Worm (Caenorhabditis elegans) whole organism, young adult: ENCODE data around the gene acer-1.

Source experiments
- F10E7.11 ChIP-seq: sonication (generic microtip); optimal IDR thresholded peaks from 2 replicates; lab custom pipeline; 2017; ENCODE audit warnings: mild to moderate bottlenecking, missing genetic modification characterization, moderate library complexity, missing compliant biosample characterization
- F22D6.2 ChIP-seq: sonication (generic microtip); optimal IDR thresholded peaks from 2 replicates; lab custom pipeline; 2016; ENCODE audit warnings: mild to moderate bottlenecking, missing genetic modification characterization, missing compliant biosample characterization
- F33H1.4 ChIP-seq: fragments of 200-800 bp; sonication (Bioruptor generic); IDR thresholded peaks from 2 replicates; pipeline ENCODE4 v1.3.6; 2022; ENCODE audit warnings: missing genetic modification reagents, missing genetic modification characterization, missing compliant biosample characterization
- F37B4.10 ChIP-seq: fragments of 200-800 bp; sonication (Bioruptor generic); IDR thresholded peaks from 2 replicates; pipeline ENCODE4 v1.3.6; 2022; ENCODE audit warnings: missing genetic modification characterization, missing compliant biosample characterization
- F55B11.4 ChIP-seq: sonication (generic microtip); optimal IDR thresholded peaks from 2 replicates; lab custom pipeline; 2016; ENCODE audit warnings: missing compliant biosample characterization, missing genetic modification characterization, borderline replicate concordance; ENCODE audit not compliant: insufficient read depth
- F57A8.1 ChIP-seq: fragments of 200-800 bp; sonication (Bioruptor generic); optimal IDR thresholded peaks from 2 replicates; lab custom pipeline; 2018; ENCODE audit warnings: mild to moderate bottlenecking, missing genetic modification characterization, moderate library complexity, missing compliant biosample characterization
- Y67H2A.10 ChIP-seq: fragments of 200-800 bp; sonication (Bioruptor generic); conservative IDR thresholded peaks from 2 replicates; pipeline ENCODE4 v1.3.6; 2022; ENCODE audit warnings: missing genetic modification reagents, missing genetic modification characterization, missing compliant biosample characterization
- ZK185.1 ChIP-seq: sonication (generic microtip); optimal IDR thresholded peaks from 2 replicates; lab custom pipeline; 2016; ENCODE audit warnings: mild to moderate bottlenecking, missing genetic modification characterization, missing compliant biosample characterization; ENCODE audit not compliant: poor library complexity, severe bottlenecking
- akir-1 ChIP-seq: fragments of 200-800 bp; sonication (Bioruptor generic); optimal IDR thresholded peaks from 2 replicates; lab custom pipeline; 2018; ENCODE audit warnings: mild to moderate bottlenecking, missing genetic modification characterization, moderate library complexity, missing compliant biosample characterization
- aptf-3 ChIP-seq: fragments of 200-800 bp; sonication (Bioruptor generic); IDR thresholded peaks from 2 replicates; pipeline ENCODE4 v1.3.6; 2022; ENCODE audit warnings: missing genetic modification characterization, missing compliant biosample characterization
- attf-5 ChIP-seq: fragments of 200-800 bp; sonication (Bioruptor generic); optimal IDR thresholded peaks from 2 replicates; lab custom pipeline; 2018; ENCODE audit warnings: mild to moderate bottlenecking, missing genetic modification characterization, missing compliant biosample characterization
- bed-1 ChIP-seq: fragments of 200-800 bp; sonication (Bioruptor generic); IDR thresholded peaks from 2 replicates; pipeline ENCODE4 v1.3.6; 2022; ENCODE audit warnings: missing genetic modification reagents, missing genetic modification characterization, missing compliant biosample characterization
- bed-2 ChIP-seq: fragments of 200-800 bp; sonication (Bioruptor generic); IDR thresholded peaks from 2 replicates; pipeline ENCODE4 v1.3.6; 2022; ENCODE audit warnings: missing genetic modification reagents, missing genetic modification characterization, missing compliant biosample characterization
- cebp-1 ChIP-seq, 2 experiments: fragments of 200-800 bp in 1 of 2; sonication (Bioruptor generic) in 1 of 2; sonication (generic microtip) in 1 of 2; IDR thresholded peaks in 1 of 2; optimal IDR thresholded peaks in 1 of 2; 2 replicates each; pipeline versions ENCODE4 v1.3.6 to Lab custom; 2017 to 2022; ENCODE audit warnings: missing compliant biosample characterization in 2 of 2, missing genetic modification characterization in 2 of 2, mild to moderate bottlenecking in 1 of 2, missing genetic modification reagents in 1 of 2, moderate library complexity in 1 of 2
- ceh-100 ChIP-seq: fragments of 200-800 bp; sonication (Bioruptor generic); IDR thresholded peaks from 2 replicates; pipeline ENCODE4 v1.3.6; 2022; ENCODE audit warnings: missing genetic modification reagents, missing genetic modification characterization, missing compliant biosample characterization
- chd-7 ChIP-seq: sonication (generic microtip); optimal IDR thresholded peaks from 2 replicates; lab custom pipeline; 2016; ENCODE audit warnings: mild to moderate bottlenecking, missing genetic modification characterization, moderate library complexity, missing compliant biosample characterization
- efl-1 ChIP-seq: fragments of 150-350 bp; optimal IDR thresholded peaks from 2 replicates; lab custom pipeline; 2014; ENCODE audit warnings: missing biosample characterization, missing genetic modification reagents, missing genetic modification characterization
- egrh-3 ChIP-seq: fragments of 200-800 bp; sonication (Bioruptor generic); IDR thresholded peaks from 2 replicates; pipeline ENCODE4 v1.3.6; 2022; ENCODE audit warnings: missing genetic modification reagents, missing genetic modification characterization, missing compliant biosample characterization
- ets-4 ChIP-seq: fragments of 200-800 bp; sonication (Bioruptor generic); optimal IDR thresholded peaks from 2 replicates; lab custom pipeline; 2018; ENCODE audit warnings: mild to moderate bottlenecking, missing genetic modification characterization, missing compliant biosample characterization
- fkh-3 ChIP-seq: sonication (generic microtip); optimal IDR thresholded peaks from 2 replicates; lab custom pipeline; 2016; ENCODE audit warnings: mild to moderate bottlenecking, missing genetic modification characterization, missing compliant biosample characterization
- hlh-12 ChIP-seq: sonication (generic microtip); optimal IDR thresholded peaks from 2 replicates; lab custom pipeline; 2016; ENCODE audit warnings: missing genetic modification characterization, missing compliant biosample characterization
- hmg-1.2 ChIP-seq: fragments of 200-800 bp; sonication (Bioruptor generic); IDR thresholded peaks from 2 replicates; pipeline ENCODE4 v1.3.6; 2022; ENCODE audit warnings: missing genetic modification reagents, missing genetic modification characterization, missing compliant biosample characterization
- hmg-20 ChIP-seq: fragments of 200-800 bp; sonication (Bioruptor generic); IDR thresholded peaks from 2 replicates; pipeline ENCODE4 v1.3.6; 2022; ENCODE audit warnings: missing genetic modification reagents, missing genetic modification characterization, missing compliant biosample characterization
- hrde-1 ChIP-seq: sonication (generic microtip); optimal IDR thresholded peaks from 2 replicates; lab custom pipeline; 2016; ENCODE audit warnings: missing genetic modification characterization, mild to moderate bottlenecking, missing compliant biosample characterization, moderate library complexity, missing genotype, missing genetic modification reagents, borderline replicate concordance
- let-526 ChIP-seq: fragments of 200-800 bp; sonication (Bioruptor generic); IDR thresholded peaks from 2 replicates; pipeline ENCODE4 v1.3.6; 2022; ENCODE audit warnings: missing genetic modification reagents, missing genetic modification characterization, missing compliant biosample characterization
- let-607 ChIP-seq, 2 experiments: fragments of 200-800 bp in 1 of 2; sonication (Bioruptor generic) in 1 of 2; sonication (generic microtip) in 1 of 2; optimal IDR thresholded peaks; 2 replicates each; lab custom pipeline; 2016 to 2018; ENCODE audit warnings: mild to moderate bottlenecking in 2 of 2, missing compliant biosample characterization in 2 of 2, missing genetic modification characterization in 2 of 2, moderate library complexity in 2 of 2, missing genotype in 1 of 2
- lin-26 ChIP-seq: fragments of 200-800 bp; sonication (Bioruptor generic); IDR thresholded peaks from 2 replicates; pipeline ENCODE4 v1.3.6; 2022; ENCODE audit warnings: missing genetic modification reagents, missing genetic modification characterization, missing compliant biosample characterization
- lin-35 ChIP-seq, 3 experiments: fragments of 150-350 bp in 2 of 3; sonication (generic microtip) in 1 of 3; optimal IDR thresholded peaks; 2 replicates each; lab custom pipeline; 2014 to 2018; ENCODE audit warnings: missing biosample characterization in 3 of 3, missing genetic modification characterization in 3 of 3, missing genetic modification reagents in 3 of 3
- lin-54 ChIP-seq: fragments of 200-800 bp; sonication (Bioruptor generic); optimal IDR thresholded peaks from 2 replicates; lab custom pipeline; 2018; ENCODE audit warnings: mild to moderate bottlenecking, missing genetic modification characterization, missing compliant biosample characterization
- lsl-1 ChIP-seq: fragments of 200-800 bp; sonication (Bioruptor generic); optimal IDR thresholded peaks from 2 replicates; lab custom pipeline; 2018; ENCODE audit warnings: mild to moderate bottlenecking, missing genetic modification characterization, moderate library complexity, missing compliant biosample characterization
- madf-3 ChIP-seq: fragments of 200-800 bp; sonication (Bioruptor generic); IDR thresholded peaks from 2 replicates; pipeline ENCODE4 v1.3.6; 2022; ENCODE audit warnings: missing genetic modification reagents, missing genetic modification characterization, missing compliant biosample characterization
- madf-8 ChIP-seq: fragments of 200-800 bp; sonication (Bioruptor generic); conservative IDR thresholded peaks from 2 replicates; pipeline ENCODE4 v1.3.6; 2022; ENCODE audit warnings: missing genetic modification reagents, missing genetic modification characterization, missing compliant biosample characterization
- nfya-1 ChIP-seq: sonication (generic microtip); optimal IDR thresholded peaks from 2 replicates; lab custom pipeline; 2017; ENCODE audit warnings: antibody characterized with exemption, missing compliant biosample characterization, missing genetic modification characterization, borderline replicate concordance; ENCODE audit not compliant: insufficient read depth
- nfyb-1 ChIP-seq: fragments of 200-800 bp; sonication (Bioruptor generic); IDR thresholded peaks from 2 replicates; pipeline ENCODE4 v1.3.6; 2022; ENCODE audit warnings: missing genetic modification reagents, missing genetic modification characterization, missing compliant biosample characterization
- nhr-80 ChIP-seq: sonication (generic microtip); optimal IDR thresholded peaks from 2 replicates; lab custom pipeline; 2016; ENCODE audit warnings: missing genetic modification characterization, missing compliant biosample characterization
- nhr-90 ChIP-seq: sonication (generic microtip); optimal IDR thresholded peaks from 2 replicates; lab custom pipeline; 2016; ENCODE audit warnings: missing genotype, mild to moderate bottlenecking, missing genetic modification characterization, missing compliant biosample characterization
- pbrm-1 ChIP-seq: fragments of 200-800 bp; sonication (Bioruptor generic); IDR thresholded peaks from 2 replicates; pipeline ENCODE4 v1.3.6; 2022; ENCODE audit warnings: missing genetic modification reagents, missing genetic modification characterization, missing compliant biosample characterization
- rec-8 ChIP-seq, 2 experiments: sonication (generic microtip); optimal IDR thresholded peaks; 2 replicates each; lab custom pipeline; 2016; ENCODE audit warnings: mild to moderate bottlenecking in 2 of 2, missing genetic modification characterization in 2 of 2, missing genetic modification reagents in 2 of 2, missing genotype in 2 of 2, missing biosample characterization in 1 of 2, missing compliant biosample characterization in 1 of 2, moderate library complexity in 1 of 2
- sdz-38 ChIP-seq: sonication (generic microtip); optimal IDR thresholded peaks from 2 replicates; lab custom pipeline; 2016; ENCODE audit warnings: missing genotype, missing genetic modification characterization, missing compliant biosample characterization
- sea-2 ChIP-seq: fragments of 200-800 bp; sonication (Bioruptor generic); IDR thresholded peaks from 2 replicates; pipeline ENCODE4 v1.3.6; 2022; ENCODE audit warnings: missing genetic modification characterization, missing compliant biosample characterization
- snpc-1.1 ChIP-seq: sonication (generic microtip); optimal IDR thresholded peaks from 2 replicates; lab custom pipeline; 2017; ENCODE audit warnings: missing genetic modification characterization, mild to moderate bottlenecking, missing compliant biosample characterization, antibody characterized with exemption, moderate library complexity, missing genotype, missing genetic modification reagents; ENCODE audit not compliant: insufficient read depth
- somi-1 ChIP-seq: fragments of 200-800 bp; sonication (Bioruptor generic); optimal IDR thresholded peaks from 2 replicates; lab custom pipeline; 2018; ENCODE audit warnings: mild to moderate bottlenecking, missing genetic modification characterization, missing compliant biosample characterization
- xnd-1 ChIP-seq: sonication (generic microtip); optimal IDR thresholded peaks from 2 replicates; lab custom pipeline; 2016; ENCODE audit warnings: missing genotype, missing genetic modification reagents, missing genetic modification characterization, missing compliant biosample characterization
- zfh-2 ChIP-seq: fragments of 200-800 bp; sonication (Bioruptor generic); conservative IDR thresholded peaks from 2 replicates; pipeline ENCODE4 v1.3.6; 2022; ENCODE audit warnings: missing genetic modification reagents, missing genetic modification characterization, missing compliant biosample characterization
- ztf-22 ChIP-seq: fragments of 200-800 bp; sonication (Bioruptor generic); optimal IDR thresholded peaks from 2 replicates; lab custom pipeline; 2018; ENCODE audit warnings: mild to moderate bottlenecking, missing genetic modification characterization, moderate library complexity, missing compliant biosample characterization
- ztf-28 ChIP-seq: fragments of 200-800 bp; sonication (Bioruptor generic); IDR thresholded peaks from 2 replicates; pipeline ENCODE4 v1.3.6; 2022; ENCODE audit warnings: missing genetic modification reagents, missing genetic modification characterization, missing compliant biosample characterization

Gene acer-1

ce11 chrII:6913309-6913708 is 23.1 kb upstream of the acer-1 start, which contains the start of gene cyn-10 (continued):
- peak; percentile 68 for TF ChIP-seq madf-8 (GFP tag; lab: Robert Waterston, UW)
- TF ChIP-seq let-526, result peak; percentile 86; the same call in 1 of the 2 replicates
- TF ChIP-seq nfyb-1 (GFP tag; lab: Robert Waterston, UW), result peak; percentile 65; the same call in 1 of the 2 replicates
- no peak for TF ChIP-seq F37B4.10
- TF ChIP-seq akir-1 (GFP tag; lab: Kevin White, UChicago), result peak; percentile 20
- peak; percentile 72; the same call in 1 of the 2 replicates for TF ChIP-seq pbrm-1 (GFP tag; lab: Robert Waterston, UW)
- no peak for TF ChIP-seq ztf-28 (GFP tag; lab: Robert Waterston, UW)
- TF ChIP-seq nhr-80 (tag; lab: Kevin White, UChicago), result no peak
- peak in 1 of 2 experiments; percentile 57 for TF ChIP-seq let-607 (tag; optimal IDR thresholded peaks at IDR 0.05; lab: Kevin White, UChicago)
- no peak for TF ChIP-seq hmg-1.2 (GFP tag; lab: Robert Waterston, UW)
- no peak for TF ChIP-seq hlh-12 (tag; lab: Kevin White, UChicago)
- peak; percentile 79; the same call in 1 of the 2 replicates for TF ChIP-seq hmg-20
- peak; percentile 82; the same call in 1 of the 2 replicates for TF ChIP-seq bed-2 (GFP tag; lab: Robert Waterston, UW)
- no peak; the same call in 1 of the 2 replicates for TF ChIP-seq egrh-3 (GFP tag; lab: Robert Waterston, UW)
- no peak for TF ChIP-seq nhr-90 (tag; lab: Kevin White, UChicago)
- TF ChIP-seq madf-3 (GFP tag; lab: Robert Waterston, UW), result no peak
- no peak for TF ChIP-seq sdz-38 (tag; lab: Kevin White, UChicago)
- TF ChIP-seq aptf-3, result no peak
- no peak for TF ChIP-seq hrde-1 (tag; lab: Kevin White, UChicago)
- TF ChIP-seq F55B11.4 (tag; lab: Kevin White, UChicago), result no peak
- 0 out of 2 replicates have a peak, but pooled peaks have one; percentile 36 for TF ChIP-seq bed-1 (GFP tag; lab: Robert Waterston, UW)
- TF ChIP-seq fkh-3 (tag; lab: Kevin White, UChicago), result no peak
- TF ChIP-seq lin-35 (GFP tag; optimal IDR thresholded peaks at IDR 0.05; lab: Kevin White, UChicago), result peak in 2 of 3 experiments; percentile 42 to 94
- no peak for TF ChIP-seq chd-7
- no peak for TF ChIP-seq sea-2
- peak; percentile 94 for TF ChIP-seq lin-54 (GFP tag; lab: Kevin White, UChicago)
- no peak for TF ChIP-seq lin-26
- TF ChIP-seq snpc-1.1 (tag; lab: Kevin White, UChicago), result no peak
- no peak for TF ChIP-seq cebp-1 (GFP tag; IDR thresholded peaks at IDR 0.05; lab: Robert Waterston, UW)
- TF ChIP-seq cebp-1 (tag; optimal IDR thresholded peaks at IDR 0.05; lab: Kevin White, UChicago), result no peak
- no peak for TF ChIP-seq zfh-2 (GFP tag; lab: Robert Waterston, UW)
- TF ChIP-seq somi-1 (GFP tag; lab: Kevin White, UChicago), result no peak
- TF ChIP-seq attf-5 (GFP tag; lab: Kevin White, UChicago), result no peak
- peak; percentile 65 for TF ChIP-seq efl-1 (GFP tag; lab: Kevin White, UChicago)
- no peak for TF ChIP-seq ets-4
- TF ChIP-seq F22D6.2 (tag; lab: Kevin White, UChicago), result peak; percentile 71
- TF ChIP-seq xnd-1 (tag; lab: Kevin White, UChicago), result peak; percentile 39
- peak; percentile 56 for TF ChIP-seq F10E7.11 (tag; lab: Kevin White, UChicago)
- peak; percentile 55; the same call in 1 of the 2 replicates for TF ChIP-seq Y67H2A.10 (GFP tag; lab: Robert Waterston, UW)
- TF ChIP-seq ceh-100 (GFP tag; lab: Robert Waterston, UW), result peak; percentile 74
- TF ChIP-seq rec-8 (tag; optimal IDR thresholded peaks at IDR 0.05; lab: Kevin White, UChicago), result peak; percentile 28 to 61
- peak; percentile 38 for TF ChIP-seq lsl-1 (GFP tag; lab: Kevin White, UChicago)
- peak; percentile 58 for TF ChIP-seq F33H1.4
- no peak for TF ChIP-seq ztf-22 (GFP tag; lab: Kevin White, UChicago)
- TF ChIP-seq nfya-1, result no peak
- TF ChIP-seq F57A8.1 (GFP tag; lab: Kevin White, UChicago), result no peak
- peak; percentile 92 for TF ChIP-seq ZK185.1 (tag; lab: Kevin White, UChicago)
